Worm (Caenorhabditis elegans) whole organism, L2 larva: ENCODE data around the gene ugt-9.

Source experiments
- ama-1 ChIP-seq: fragments of 150-350 bp; optimal IDR thresholded peaks from 2 replicates; lab custom pipeline; 2018; ENCODE audit warnings: inconsistent platforms
- fos-1 ChIP-seq: fragments of 150-350 bp; optimal IDR thresholded peaks from 2 replicates; lab custom pipeline; 2014; ENCODE audit warnings: missing biosample characterization, missing genetic modification characterization
- mdl-1 ChIP-seq, 2 experiments: fragments of 150-350 bp in 1 of 2; sonication (generic microtip) in 1 of 2; optimal IDR thresholded peaks; 2 replicates each; lab custom pipeline; 2017; ENCODE audit warnings: missing biosample characterization in 2 of 2, missing genetic modification characterization in 2 of 2
- nhr-11 ChIP-seq: fragments of 150-350 bp; optimal IDR thresholded peaks from 2 replicates; lab custom pipeline; 2014; ENCODE audit warnings: missing biosample characterization, missing genetic modification characterization
- nhr-12 ChIP-seq: fragments of 150-350 bp; optimal IDR thresholded peaks from 2 replicates; lab custom pipeline; 2014; ENCODE audit warnings: missing biosample characterization, missing genetic modification characterization
- nhr-25 ChIP-seq: fragments of 150-350 bp; sonication (generic microtip); optimal IDR thresholded peaks from 3 replicates; lab custom pipeline; 2014; ENCODE audit warnings: missing biosample characterization, missing genetic modification characterization
- nhr-77 ChIP-seq: fragments of 150-350 bp; optimal IDR thresholded peaks from 2 replicates; lab custom pipeline; 2014; ENCODE audit warnings: missing biosample characterization, missing genetic modification characterization
- sem-4 ChIP-seq: fragments of 150-350 bp; optimal IDR thresholded peaks from 2 replicates; lab custom pipeline; 2014; ENCODE audit warnings: missing biosample characterization, missing genetic modification reagents, missing genetic modification characterization
- unc-39 ChIP-seq: fragments of 150-350 bp; optimal IDR thresholded peaks from 2 replicates; lab custom pipeline; 2014; ENCODE audit warnings: missing biosample characterization, missing genetic modification characterization
- unc-62 ChIP-seq: fragments of 150-350 bp; optimal IDR thresholded peaks from 2 replicates; lab custom pipeline; 2014; ENCODE audit warnings: missing biosample characterization, missing genetic modification reagents, missing genetic modification characterization
- zag-1 ChIP-seq: fragments of 150-350 bp; optimal IDR thresholded peaks from 2 replicates; lab custom pipeline; 2014; ENCODE audit warnings: missing biosample characterization, missing genetic modification characterization

- TF ChIP-seq unc-39 (tag; lab: Kevin White, UChicago): no peak
- no peak for TF ChIP-seq unc-62 (GFP tag; lab: Kevin White, UChicago)
- TF ChIP-seq nhr-11 (tag; lab: Kevin White, UChicago): no peak
- TF ChIP-seq nhr-25 (tag; lab: Kevin White, UChicago): no peak
- TF ChIP-seq zag-1 (tag; lab: Kevin White, UChicago): no peak
- TF ChIP-seq nhr-12 (tag; lab: Kevin White, UChicago): no peak
- TF ChIP-seq ama-1: no peak
- TF ChIP-seq nhr-77 (tag; lab: Kevin White, UChicago): no peak
- no peak for TF ChIP-seq fos-1 (tag; lab: Kevin White, UChicago)
- TF ChIP-seq sem-4 (tag; lab: Kevin White, UChicago): no peak
- no peak for TF ChIP-seq mdl-1 (tag; optimal IDR thresholded peaks at IDR 0.05; lab: Kevin White, UChicago)
These were observed 41.5 kb downstream of the ugt-9 start for ce11 chrV:4937337-4937736.
